Worm (Caenorhabditis elegans) whole organism, young adult: ENCODE measurements around the gene cgr-1.

Experiments
- B0019.2 ChIP-seq: fragments of 200-800 bp; sonication (Bioruptor generic); conservative IDR thresholded peaks from 2 replicates; pipeline ENCODE4 v1.3.6; 2022; ENCODE audit warnings: missing genetic modification reagents, missing genetic modification characterization, missing compliant biosample characterization
- F10E7.11 ChIP-seq: sonication (generic microtip); optimal IDR thresholded peaks from 2 replicates; lab custom pipeline; 2017; ENCODE audit warnings: mild to moderate bottlenecking, missing genetic modification characterization, moderate library complexity, missing compliant biosample characterization
- Y67H2A.10 ChIP-seq: fragments of 200-800 bp; sonication (Bioruptor generic); conservative IDR thresholded peaks from 2 replicates; pipeline ENCODE4 v1.3.6; 2022; ENCODE audit warnings: missing genetic modification reagents, missing genetic modification characterization, missing compliant biosample characterization
- aptf-2 ChIP-seq: fragments of 200-800 bp; sonication (Bioruptor generic); conservative IDR thresholded peaks from 2 replicates; pipeline ENCODE4 v1.3.6; 2022; ENCODE audit warnings: missing genetic modification reagents, missing genetic modification characterization, missing compliant biosample characterization
- chd-7 ChIP-seq: sonication (generic microtip); optimal IDR thresholded peaks from 2 replicates; lab custom pipeline; 2016; ENCODE audit warnings: mild to moderate bottlenecking, missing genetic modification characterization, moderate library complexity, missing compliant biosample characterization
- dpff-1 ChIP-seq: sonication (generic microtip); optimal IDR thresholded peaks from 2 replicates; lab custom pipeline; 2017; ENCODE audit warnings: mild to moderate bottlenecking, missing genetic modification characterization, missing compliant biosample characterization
- efl-1 ChIP-seq: fragments of 150-350 bp; optimal IDR thresholded peaks from 2 replicates; lab custom pipeline; 2014; ENCODE audit warnings: missing biosample characterization, missing genetic modification reagents, missing genetic modification characterization
- lin-54 ChIP-seq: fragments of 200-800 bp; sonication (Bioruptor generic); optimal IDR thresholded peaks from 2 replicates; lab custom pipeline; 2018; ENCODE audit warnings: mild to moderate bottlenecking, missing genetic modification characterization, missing compliant biosample characterization
- mcd-1 ChIP-seq: fragments of 200-800 bp; sonication (Bioruptor generic); IDR thresholded peaks from 2 replicates; pipeline ENCODE4 v1.3.6; 2022; ENCODE audit warnings: missing genetic modification reagents, missing genetic modification characterization, missing compliant biosample characterization
- pha-4 ChIP-seq: fragments of 150-350 bp; sonication (generic microtip); optimal IDR thresholded peaks from 2 replicates; lab custom pipeline; 2014; ENCODE audit warnings: missing biosample characterization, missing genetic modification reagents, missing genetic modification characterization
- unc-62 ChIP-seq: fragments of 150-350 bp; optimal IDR thresholded peaks from 2 replicates; lab custom pipeline; 2014; ENCODE audit warnings: missing biosample characterization, missing genetic modification reagents, missing genetic modification characterization

ce11 chrX:3623162-3623561 is 22.9 kb upstream of the cgr-1 start, which contains the start of gene C18B2.2:
- TF ChIP-seq B0019.2: no peak
- TF ChIP-seq lin-54 (GFP tag; lab: Kevin White, UChicago): no peak
- no peak for TF ChIP-seq Y67H2A.10 (GFP tag; lab: Robert Waterston, UW)
- no peak for TF ChIP-seq aptf-2 (GFP tag; lab: Robert Waterston, UW)
- TF ChIP-seq efl-1 (GFP tag; lab: Kevin White, UChicago): no peak
- TF ChIP-seq chd-7 (tag; lab: Kevin White, UChicago): no peak
- no peak for TF ChIP-seq F10E7.11 (tag; lab: Kevin White, UChicago)
- no peak for TF ChIP-seq mcd-1 (GFP tag; lab: Robert Waterston, UW)
- TF ChIP-seq dpff-1 (tag; lab: Kevin White, UChicago): no peak
- TF ChIP-seq pha-4 (tag; lab: Kevin White, UChicago): no peak
- no peak for TF ChIP-seq unc-62 (GFP tag; lab: Kevin White, UChicago)
